Fruit fly (Drosophila melanogaster) whole organism, embryonic: ENCODE measurements around the gene CG11858.

Experiments
- Ada2b ChIP-seq: fragments of 200-800 bp; sonication (Bioruptor generic); IDR thresholded peaks from 2 replicates; pipeline ENCODE4 v1.3.6; 2022; ENCODE audit warnings: missing biosample characterization, missing genetic modification characterization
- Bgb ChIP-seq: fragments of 200-800 bp; sonication (Bioruptor generic); IDR thresholded peaks from 2 replicates; pipeline ENCODE4 v1.3.6; 2022; ENCODE audit warnings: missing biosample characterization, missing genetic modification characterization; ENCODE audit not compliant: partially characterized antibody
- Bteb2 ChIP-seq: fragments of 200-800 bp; sonication (Bioruptor generic); optimal IDR thresholded peaks from 2 replicates; lab custom pipeline; 2016; ENCODE audit warnings: missing biosample characterization, missing genetic modification characterization
- CG11695 ChIP-seq: fragments of 200-800 bp; sonication (Bioruptor generic); IDR thresholded peaks from 3 replicates; pipeline ENCODE4 v1.3.6; 2022; ENCODE audit warnings: missing biosample characterization, missing genetic modification characterization
- CG12071 ChIP-seq: fragments of 200-800 bp; sonication (Bioruptor generic); optimal IDR thresholded peaks from 3 replicates; lab custom pipeline; 2018; ENCODE audit warnings: missing biosample characterization, mild to moderate bottlenecking, missing genetic modification characterization
- CG12219 ChIP-seq: fragments of 200-800 bp; sonication (Bioruptor generic); optimal IDR thresholded peaks from 3 replicates; lab custom pipeline; 2018; ENCODE audit warnings: missing biosample characterization, mild to moderate bottlenecking, missing genetic modification characterization
- CG1832 ChIP-seq: fragments of 200-800 bp; sonication (Bioruptor generic); optimal IDR thresholded peaks from 2 replicates; lab custom pipeline; 2017; ENCODE audit warnings: missing biosample characterization, mild to moderate bottlenecking, missing genetic modification characterization, inconsistent platforms
- CG2129 ChIP-seq: fragments of 200-800 bp; sonication (Bioruptor generic); IDR thresholded peaks from 2 replicates; pipeline ENCODE4 v1.3.6; 2022; ENCODE audit warnings: missing biosample characterization, missing genetic modification characterization; ENCODE audit not compliant: partially characterized antibody
- CG2678 ChIP-seq: fragments of 200-800 bp; sonication (Bioruptor generic); optimal IDR thresholded peaks from 3 replicates; lab custom pipeline; 2019; ENCODE audit warnings: missing biosample characterization, mild to moderate bottlenecking, missing genetic modification characterization, moderate library complexity
- CG2712 ChIP-seq: fragments of 200-800 bp; optimal IDR thresholded peaks from 3 replicates; lab custom pipeline; 2019; ENCODE audit warnings: missing biosample characterization, mild to moderate bottlenecking, missing genetic modification characterization, moderate library complexity
- CG34224 ChIP-seq: fragments of 200-800 bp; sonication (Bioruptor generic); IDR thresholded peaks from 3 replicates; pipeline ENCODE4 v1.3.6; 2022; ENCODE audit warnings: missing biosample characterization, missing genetic modification characterization; ENCODE audit not compliant: partially characterized antibody
- CG34422 ChIP-seq: fragments of 200-800 bp; sonication (Bioruptor generic); IDR thresholded peaks from 3 replicates; pipeline ENCODE4 v1.3.6; 2022; ENCODE audit warnings: missing biosample characterization, missing genetic modification characterization
- CG42726 ChIP-seq: fragments of 200-800 bp; sonication (Bioruptor generic); IDR thresholded peaks from 2 replicates; pipeline ENCODE4 v1.3.6; 2022; ENCODE audit warnings: missing biosample characterization, missing genetic modification characterization; ENCODE audit not compliant: partially characterized antibody
- CG4328 ChIP-seq: fragments of 200-800 bp; sonication (Bioruptor generic); optimal IDR thresholded peaks from 3 replicates; lab custom pipeline; 2017; ENCODE audit warnings: missing biosample characterization, missing genetic modification reagents, missing genetic modification characterization
- CG4730 ChIP-seq: fragments of 200-800 bp; sonication (Bioruptor generic); IDR thresholded peaks from 2 replicates; pipeline ENCODE4 v1.3.6; 2022; ENCODE audit warnings: missing biosample characterization, missing genetic modification characterization
- CG5245 ChIP-seq: fragments of 200-800 bp; sonication (Bioruptor generic); optimal IDR thresholded peaks from 3 replicates; lab custom pipeline; 2016; ENCODE audit warnings: missing biosample characterization, missing genetic modification characterization
- CG6272 ChIP-seq: fragments of 200-800 bp; sonication (Bioruptor generic); IDR thresholded peaks from 2 replicates; pipeline ENCODE4 v1.3.6; 2022; ENCODE audit warnings: missing biosample characterization, missing genetic modification characterization
- CG7357 ChIP-seq: fragments of 200-800 bp; sonication (Bioruptor generic); IDR thresholded peaks from 3 replicates; pipeline ENCODE4 v1.3.6; 2022; ENCODE audit warnings: missing biosample characterization, missing genetic modification characterization
- CG7928 ChIP-seq: fragments of 200-800 bp; sonication (Bioruptor generic); optimal IDR thresholded peaks from 2 replicates; lab custom pipeline; 2017; ENCODE audit warnings: missing biosample characterization, mild to moderate bottlenecking, missing genetic modification characterization
- CG8281 ChIP-seq: fragments of 200-800 bp; sonication (Bioruptor generic); optimal IDR thresholded peaks from 2 replicates; lab custom pipeline; 2018; ENCODE audit warnings: missing biosample characterization, mild to moderate bottlenecking, missing genetic modification characterization, moderate library complexity
- CG8765 ChIP-seq: fragments of 200-800 bp; sonication (Bioruptor generic); IDR thresholded peaks from 2 replicates; pipeline ENCODE4 v1.3.6; 2022; ENCODE audit warnings: missing biosample characterization, missing genetic modification characterization
- CG9817 ChIP-seq: fragments of 200-800 bp; sonication (Bioruptor generic); optimal IDR thresholded peaks from 2 replicates; lab custom pipeline; 2018; ENCODE audit warnings: missing biosample characterization, mild to moderate bottlenecking, missing genetic modification characterization, moderate library complexity
- D ChIP-seq, 2 experiments: fragments of 200-800 bp in 1 of 2; fragments of >200 bp in 1 of 2; sonication (Bioruptor generic) in 1 of 2; optimal IDR thresholded peaks; 2 replicates in 1 of 2; 3 replicates in 1 of 2; lab custom pipeline; 2017; ENCODE audit warnings: mild to moderate bottlenecking in 1 of 2, missing biosample characterization in 1 of 2, missing genetic modification characterization in 1 of 2, missing genetic modification reagents in 1 of 2
- E2f2 ChIP-seq: fragments of 200-800 bp; sonication (Bioruptor generic); IDR thresholded peaks from 2 replicates; pipeline ENCODE4 v1.3.6; 2022; ENCODE audit warnings: missing biosample characterization, missing genetic modification characterization
- Ets65A ChIP-seq: fragments of 200-800 bp; sonication (Bioruptor generic); peaks from one replicate; lab custom pipeline; 2016; ENCODE audit warnings: missing biosample characterization, missing genetic modification characterization
- Gug ChIP-seq: fragments of 200-800 bp; sonication (Bioruptor generic); IDR thresholded peaks from 4 replicates; pipeline ENCODE4 v1.3.6; 2022; ENCODE audit warnings: missing biosample characterization, missing genetic modification characterization
- HLH3B ChIP-seq: fragments of 200-800 bp; sonication (Bioruptor generic); IDR thresholded peaks from 2 replicates; pipeline ENCODE4 v1.3.6; 2022; ENCODE audit warnings: missing biosample characterization, missing genetic modification characterization
- Hr51 ChIP-seq, 2 experiments: fragments of 200-800 bp; sonication (Bioruptor generic); optimal IDR thresholded peaks; 2 replicates in 1 of 2; 3 replicates in 1 of 2; lab custom pipeline; 2016 to 2018; ENCODE audit warnings: missing biosample characterization in 2 of 2, missing genetic modification characterization in 2 of 2, mild to moderate bottlenecking in 1 of 2, moderate library complexity in 1 of 2
- Mes4 ChIP-seq: fragments of 200-800 bp; sonication (Bioruptor generic); optimal IDR thresholded peaks from 2 replicates; lab custom pipeline; 2016; ENCODE audit warnings: missing biosample characterization, missing genetic modification characterization
- Mrtf ChIP-seq: fragments of 200-800 bp; sonication (Bioruptor generic); IDR thresholded peaks from 3 replicates; pipeline ENCODE4 v1.3.6; 2022; ENCODE audit warnings: missing biosample characterization, missing genetic modification characterization
- Opbp ChIP-seq: fragments of 200-800 bp; sonication (Bioruptor generic); IDR thresholded peaks from 3 replicates; pipeline ENCODE4 v1.3.6; 2022; ENCODE audit warnings: missing biosample characterization, missing genetic modification characterization; ENCODE audit not compliant: partially characterized antibody
- Poxn ChIP-seq: fragments of 200-800 bp; sonication (Bioruptor generic); IDR thresholded peaks from 2 replicates; pipeline ENCODE4 v1.3.6; 2022; ENCODE audit warnings: missing biosample characterization, missing genetic modification characterization
- Scr ChIP-seq: fragments of 200-800 bp; sonication (Bioruptor generic); IDR thresholded peaks from 2 replicates; pipeline ENCODE4 v1.3.6; 2022; ENCODE audit warnings: missing biosample characterization, missing genetic modification characterization; ENCODE audit not compliant: partially characterized antibody
- Sin3A ChIP-seq: fragments of >200 bp; optimal IDR thresholded peaks from 2 replicates; lab custom pipeline; 2018
- Ssrp ChIP-seq: fragments of 200-800 bp; sonication (Bioruptor generic); optimal IDR thresholded peaks from 2 replicates; lab custom pipeline; 2018; ENCODE audit warnings: missing biosample characterization, mild to moderate bottlenecking, missing genetic modification characterization, moderate library complexity
- Xrp1 ChIP-seq: fragments of 200-800 bp; sonication (Bioruptor generic); IDR thresholded peaks from 2 replicates; pipeline ENCODE4 v1.3.6; 2022; ENCODE audit warnings: missing biosample characterization, missing genetic modification characterization
- dati ChIP-seq: fragments of 200-800 bp; sonication (Bioruptor generic); IDR thresholded peaks from 2 replicates; pipeline ENCODE4 v1.3.6; 2022; ENCODE audit warnings: missing biosample characterization, missing genetic modification characterization
- eyg ChIP-seq: fragments of 200-800 bp; sonication (Bioruptor generic); optimal IDR thresholded peaks from 3 replicates; lab custom pipeline; 2016; ENCODE audit warnings: missing biosample characterization, missing genetic modification characterization
- fd64A ChIP-seq: fragments of 200-800 bp; sonication (Bioruptor generic); optimal IDR thresholded peaks from 3 replicates; lab custom pipeline; 2018; ENCODE audit warnings: missing biosample characterization, mild to moderate bottlenecking, missing genetic modification characterization
- ftz-f1 ChIP-seq: fragments of 200-800 bp; sonication (Bioruptor generic); optimal IDR thresholded peaks from 2 replicates; lab custom pipeline; 2016; ENCODE audit warnings: missing biosample characterization, missing genetic modification characterization
- hb ChIP-seq: fragments of 200-800 bp; sonication (Bioruptor generic); IDR thresholded peaks from 3 replicates; pipeline ENCODE4 v1.3.6; 2022; ENCODE audit warnings: missing biosample characterization, missing genetic modification characterization; ENCODE audit not compliant: partially characterized antibody
- hbn ChIP-seq: fragments of 200-800 bp; sonication (Bioruptor generic); IDR thresholded peaks from 2 replicates; pipeline ENCODE4 v1.3.6; 2022; ENCODE audit warnings: missing biosample characterization, missing genetic modification characterization; ENCODE audit not compliant: partially characterized antibody
- klu ChIP-seq: fragments of 200-800 bp; sonication (Bioruptor generic); IDR thresholded peaks from 2 replicates; pipeline ENCODE4 v1.3.6; 2022; ENCODE audit warnings: missing biosample characterization, missing genetic modification characterization
- kni ChIP-seq: fragments of 200-800 bp; sonication (Bioruptor generic); optimal IDR thresholded peaks from 3 replicates; lab custom pipeline; 2017; ENCODE audit warnings: mild to moderate bottlenecking, missing biosample characterization, missing genetic modification reagents, missing genetic modification characterization
- knrl ChIP-seq: fragments of 200-800 bp; sonication (Bioruptor generic); IDR thresholded peaks from 3 replicates; pipeline ENCODE4 v1.3.6; 2022; ENCODE audit warnings: missing biosample characterization, missing genetic modification characterization; ENCODE audit not compliant: partially characterized antibody
- odd ChIP-seq: fragments of 200-800 bp; sonication (Bioruptor generic); optimal IDR thresholded peaks from 2 replicates; lab custom pipeline; 2017; ENCODE audit warnings: missing biosample characterization, mild to moderate bottlenecking, missing genetic modification characterization
- org-1 ChIP-seq: fragments of 200-800 bp; sonication (Bioruptor generic); optimal IDR thresholded peaks from 2 replicates; lab custom pipeline; 2017; ENCODE audit warnings: missing biosample characterization, missing genetic modification characterization
- repo ChIP-seq: fragments of 200-800 bp; sonication (Bioruptor generic); optimal IDR thresholded peaks from 2 replicates; lab custom pipeline; 2016; ENCODE audit warnings: missing biosample characterization, missing genetic modification characterization
- salm ChIP-seq: fragments of 200-800 bp; sonication (Bioruptor generic); optimal IDR thresholded peaks from 2 replicates; lab custom pipeline; 2018; ENCODE audit warnings: missing biosample characterization, mild to moderate bottlenecking, missing genetic modification characterization
- wor ChIP-seq: fragments of 200-800 bp; sonication (Bioruptor generic); IDR thresholded peaks from 2 replicates; pipeline ENCODE4 v1.3.6; 2022; ENCODE audit warnings: missing biosample characterization, missing genetic modification characterization
- yki ChIP-seq: fragments of >200 bp; optimal IDR thresholded peaks from 3 replicates; lab custom pipeline; 2018
- zfh2 ChIP-seq: fragments of 200-800 bp; sonication (Bioruptor generic); optimal IDR thresholded peaks from 2 replicates; lab custom pipeline; 2016; ENCODE audit warnings: missing biosample characterization, missing genetic modification characterization

CG11858 gene

DNA sequence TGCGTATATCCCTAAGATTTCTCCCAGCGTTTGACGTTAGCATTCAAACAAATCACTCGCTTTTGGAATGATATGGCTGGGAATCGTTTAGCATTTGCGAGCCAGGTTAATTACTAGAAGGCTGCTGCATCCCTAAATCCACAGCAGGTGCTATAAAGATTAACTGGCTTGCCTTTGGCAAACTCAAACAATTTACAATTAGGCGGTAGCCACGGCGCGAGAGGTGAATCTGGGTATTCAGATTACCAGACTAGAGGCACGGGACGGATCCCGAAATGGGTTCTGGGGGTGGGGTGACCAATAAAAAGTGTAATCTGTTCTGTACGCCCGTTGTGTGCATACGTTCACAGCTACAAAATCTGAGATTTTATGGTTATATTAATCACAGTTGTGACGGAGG, 18.6 kb downstream of the CG11858 start, which contains the start of gene CG11892 (continued):
- TF ChIP-seq hbn (GFP tag; lab: Robert Waterston, UW) (no peak), kni (no peak), eyg (GFP tag; lab: Kevin White, UChicago) (no peak), CG11695 (0 out of 3 replicates have a peak, but pooled peaks have one; percentile 20), Gug (no peak), Bgb (GFP tag; lab: Robert Waterston, UW) (no peak), CG34224 (GFP tag; lab: Robert Waterston, UW) (no peak), fd64A (GFP tag; lab: Kevin White, UChicago) (peak; percentile 19), CG4730 (GFP tag; lab: Robert Waterston, UW) (no peak), E2f2 (GFP tag; lab: Robert Waterston, UW) (no peak), Ssrp (tag; lab: Kevin White, UChicago) (no peak), Ada2b (GFP tag; lab: Robert Waterston, UW) (no peak), Opbp (GFP tag; lab: Robert Waterston, UW) (no peak), salm (peak; percentile 16), org-1 (GFP tag; lab: Kevin White, UChicago) (peak; percentile 21), Sin3A (lab: Kevin White, UChicago) (no peak), odd (GFP tag; lab: Kevin White, UChicago) (peak; percentile 66), CG12071 (peak; percentile 81), ftz-f1 (no peak), klu (GFP tag; lab: Robert Waterston, UW) (no peak), CG9817 (tag; lab: Kevin White, UChicago) (peak; percentile 52), CG34422 (GFP tag; lab: Robert Waterston, UW) (no peak), Hr51 (GFP tag; optimal IDR thresholded peaks at IDR 0.05; lab: Kevin White, UChicago) (no peak), wor (GFP tag; lab: Robert Waterston, UW) (no peak), CG2678 (tag; lab: Kevin White, UChicago) (peak; percentile 65), CG5245 (GFP tag; lab: Kevin White, UChicago) (no peak), CG6272 (no peak), D (optimal IDR thresholded peaks at IDR 0.05; lab: Kevin White, UChicago) (no peak), D (GFP tag; optimal IDR thresholded peaks at IDR 0.05; lab: Kevin White, UChicago) (no peak), CG7357 (no peak), HLH3B (GFP tag; lab: Robert Waterston, UW) (no peak), CG1832 (GFP tag; lab: Kevin White, UChicago) (no peak), CG8281 (tag; lab: Kevin White, UChicago) (peak; percentile 19), Poxn (GFP tag; lab: Robert Waterston, UW) (no peak), CG2712 (tag; lab: Kevin White, UChicago) (no peak), CG8765 (GFP tag; lab: Robert Waterston, UW) (no peak), Mrtf (no peak), yki (lab: Kevin White, UChicago) (no peak), CG12219 (no peak), Bteb2 (GFP tag; lab: Kevin White, UChicago) (no peak), CG7928 (GFP tag; lab: Kevin White, UChicago) (peak; percentile 45), repo (no peak), Ets65A (GFP tag; lab: Kevin White, UChicago) (peak; percentile 88), CG2129 (GFP tag; lab: Robert Waterston, UW) (no peak), Mes4 (GFP tag; lab: Kevin White, UChicago) (no peak), hb (GFP tag; lab: Robert Waterston, UW) (no peak), zfh2 (GFP tag; lab: Kevin White, UChicago) (no peak), Xrp1 (no peak), CG4328 (GFP tag; lab: Kevin White, UChicago) (peak; percentile 4), dati (GFP tag; lab: Robert Waterston, UW) (no peak), Scr (GFP tag; lab: Robert Waterston, UW) (no peak), knrl (GFP tag; lab: Robert Waterston, UW) (no peak), CG42726 (GFP tag; lab: Robert Waterston, UW) (no peak)
